Worm (Caenorhabditis elegans) whole organism, L4/young adult: ENCODE measurements around the gene mtr-4.

Experiments
- dao-5 ChIP-seq: sonication (generic microtip); optimal IDR thresholded peaks from 2 replicates; lab custom pipeline; 2016; ENCODE audit warnings: missing genotype, missing genetic modification characterization, moderate library complexity, missing compliant biosample characterization
- him-1 ChIP-seq: sonication (generic microtip); optimal IDR thresholded peaks from 2 replicates; lab custom pipeline; 2016; ENCODE audit warnings: missing genotype, missing genetic modification reagents, missing genetic modification characterization, missing compliant biosample characterization

ce11 chrIV:9863817-9864216 lies 38.3 kb downstream of the mtr-4 start, which contains the start of gene K07F5.16:
- TF ChIP-seq him-1, result no peak
- no peak for TF ChIP-seq dao-5 (tag; lab: Kevin White, UChicago)
